Fruit fly (Drosophila melanogaster) whole organism, prepupa: ENCODE results near the gene Mst89B.

ENCODE experiments used
- Blimp-1 ChIP-seq: fragments of 200-800 bp; sonication (Bioruptor generic); optimal IDR thresholded peaks from 3 replicates; lab custom pipeline; 2017; ENCODE audit warnings: missing biosample characterization, missing genetic modification characterization, mild to moderate bottlenecking, moderate library complexity, missing genetic modification reagents
- CG10669 ChIP-seq: fragments of 200-800 bp; sonication (Bioruptor generic); optimal IDR thresholded peaks from 3 replicates; lab custom pipeline; 2018; ENCODE audit warnings: missing biosample characterization, mild to moderate bottlenecking, missing genetic modification characterization, moderate library complexity
- CG11902 ChIP-seq: fragments of 200-800 bp; sonication (Bioruptor generic); optimal IDR thresholded peaks from 3 replicates; lab custom pipeline; 2016; ENCODE audit warnings: missing biosample characterization, missing genetic modification characterization
- CG15336 ChIP-seq: fragments of 200-800 bp; sonication (Bioruptor generic); IDR thresholded peaks from 2 replicates; pipeline ENCODE4 v1.3.6; 2022; ENCODE audit warnings: missing biosample characterization, missing genetic modification characterization
- CG16779 ChIP-seq: fragments of 200-800 bp; sonication (Bioruptor generic); optimal IDR thresholded peaks from 3 replicates; lab custom pipeline; 2017; ENCODE audit warnings: missing biosample characterization, mild to moderate bottlenecking, missing genetic modification characterization
- CG32006 ChIP-seq: fragments of 200-800 bp; sonication (Bioruptor generic); optimal IDR thresholded peaks from 3 replicates; lab custom pipeline; 2017; ENCODE audit warnings: missing biosample characterization, mild to moderate bottlenecking, missing genetic modification characterization
- CG34406 ChIP-seq: fragments of 200-800 bp; sonication (Bioruptor generic); optimal IDR thresholded peaks from 3 replicates; lab custom pipeline; 2016; ENCODE audit warnings: missing biosample characterization, missing genetic modification characterization
- CG4318 ChIP-seq: fragments of 200-800 bp; sonication (Bioruptor generic); optimal IDR thresholded peaks from 3 replicates; lab custom pipeline; 2017; ENCODE audit warnings: missing biosample characterization, mild to moderate bottlenecking, missing genetic modification characterization
- CG6276 ChIP-seq: fragments of 200-800 bp; sonication (Bioruptor generic); optimal IDR thresholded peaks from 2 replicates; lab custom pipeline; 2017; ENCODE audit warnings: missing biosample characterization, mild to moderate bottlenecking, missing genetic modification characterization
- CG6854 ChIP-seq: fragments of 200-800 bp; sonication (Bioruptor generic); optimal IDR thresholded peaks from 2 replicates; lab custom pipeline; 2017; ENCODE audit warnings: missing biosample characterization, mild to moderate bottlenecking, missing genetic modification characterization
- CG8119 ChIP-seq: fragments of 200-800 bp; sonication (Bioruptor generic); IDR thresholded peaks from 3 replicates; pipeline ENCODE4 v1.3.6; 2022; ENCODE audit warnings: missing biosample characterization, missing genetic modification characterization
- CG9139 ChIP-seq: fragments of 200-800 bp; sonication (Bioruptor generic); optimal IDR thresholded peaks from 3 replicates; lab custom pipeline; 2017; ENCODE audit warnings: missing biosample characterization, mild to moderate bottlenecking, missing genetic modification characterization
- Eip75B ChIP-seq: fragments of 200-800 bp; sonication (Bioruptor generic); optimal IDR thresholded peaks from 3 replicates; lab custom pipeline; 2016; ENCODE audit warnings: missing biosample characterization, missing genetic modification characterization
- Eip78C ChIP-seq: fragments of 200-800 bp; sonication (Bioruptor generic); peaks from one replicate; lab custom pipeline; 2016; ENCODE audit warnings: missing biosample characterization, missing genetic modification characterization
- Eip93F ChIP-seq: fragments of 200-800 bp; sonication (Bioruptor generic); optimal IDR thresholded peaks from 2 replicates; lab custom pipeline; 2016; ENCODE audit warnings: missing biosample characterization, mild to moderate bottlenecking, missing genetic modification characterization
- Ets96B ChIP-seq: fragments of 200-800 bp; optimal IDR thresholded peaks from 2 replicates; lab custom pipeline; 2019; ENCODE audit warnings: missing biosample characterization, mild to moderate bottlenecking, missing genetic modification characterization, moderate library complexity
- Gug ChIP-seq: fragments of 200-800 bp; sonication (Bioruptor generic); IDR thresholded peaks from 2 replicates; pipeline ENCODE4 v1.3.6; 2022; ENCODE audit warnings: missing biosample characterization, missing genetic modification characterization
- Lpt ChIP-seq: fragments of 200-800 bp; sonication (Bioruptor generic); optimal IDR thresholded peaks from 3 replicates; lab custom pipeline; 2016; ENCODE audit warnings: missing biosample characterization, missing genetic modification characterization
- OdsH ChIP-seq: fragments of 200-800 bp; sonication (Bioruptor generic); optimal IDR thresholded peaks from 3 replicates; lab custom pipeline; 2016; ENCODE audit warnings: missing biosample characterization, missing genetic modification characterization
- Smox ChIP-seq: fragments of 200-800 bp; sonication (Bioruptor generic); optimal IDR thresholded peaks from 3 replicates; lab custom pipeline; 2016; ENCODE audit warnings: missing biosample characterization, missing genetic modification characterization
- Sox102F ChIP-seq: fragments of 200-800 bp; sonication (Bioruptor generic); optimal IDR thresholded peaks from 2 replicates; lab custom pipeline; 2016; ENCODE audit warnings: missing biosample characterization, mild to moderate bottlenecking, missing genetic modification characterization
- Sox14 ChIP-seq: fragments of 200-800 bp; sonication (Bioruptor generic); optimal IDR thresholded peaks from 3 replicates; lab custom pipeline; 2016; ENCODE audit warnings: missing biosample characterization, missing genetic modification characterization
- Sox15 ChIP-seq: fragments of 200-800 bp; sonication (Bioruptor generic); optimal IDR thresholded peaks from 3 replicates; lab custom pipeline; 2016; ENCODE audit warnings: missing biosample characterization, missing genetic modification characterization
- acj6 ChIP-seq: fragments of 200-800 bp; sonication (Bioruptor generic); optimal IDR thresholded peaks from 3 replicates; lab custom pipeline; 2016; ENCODE audit warnings: missing biosample characterization, missing genetic modification characterization
- cyc ChIP-seq: fragments of 200-800 bp; sonication (Bioruptor generic); optimal IDR thresholded peaks from 3 replicates; lab custom pipeline; 2016; ENCODE audit warnings: missing biosample characterization, missing genetic modification characterization
- dsx ChIP-seq: fragments of 200-800 bp; optimal IDR thresholded peaks from 3 replicates; lab custom pipeline; 2019; ENCODE audit warnings: missing biosample characterization, mild to moderate bottlenecking, missing genetic modification characterization, moderate library complexity; ENCODE audit not compliant: poor library complexity, severe bottlenecking
- esn ChIP-seq: fragments of 200-800 bp; sonication (Bioruptor generic); optimal IDR thresholded peaks from 2 replicates; lab custom pipeline; 2016; ENCODE audit warnings: missing biosample characterization, mild to moderate bottlenecking, missing genetic modification characterization, moderate library complexity
- fd59A ChIP-seq: fragments of 200-800 bp; sonication (Bioruptor generic); optimal IDR thresholded peaks from 2 replicates; lab custom pipeline; 2017; ENCODE audit warnings: missing biosample characterization, mild to moderate bottlenecking, missing genetic modification characterization, missing genetic modification reagents
- fd85E ChIP-seq: fragments of 200-800 bp; sonication (Bioruptor generic); optimal IDR thresholded peaks from 3 replicates; lab custom pipeline; 2016; ENCODE audit warnings: missing biosample characterization, missing genetic modification characterization
- lz ChIP-seq: fragments of 200-800 bp; sonication (Bioruptor generic); optimal IDR thresholded peaks from 3 replicates; lab custom pipeline; 2016; ENCODE audit warnings: missing biosample characterization, missing genetic modification characterization
- net ChIP-seq: fragments of 200-800 bp; sonication (Bioruptor generic); optimal IDR thresholded peaks from 3 replicates; lab custom pipeline; 2016; ENCODE audit warnings: missing biosample characterization, missing genetic modification characterization
- pdm3 ChIP-seq: fragments of 200-800 bp; sonication (Bioruptor generic); optimal IDR thresholded peaks from 3 replicates; lab custom pipeline; 2016; ENCODE audit warnings: missing biosample characterization, missing genetic modification characterization
- salr ChIP-seq, 2 experiments: fragments of 200-800 bp; sonication (Bioruptor generic); optimal IDR thresholded peaks; 3 replicates each; lab custom pipeline; 2016 to 2018; ENCODE audit warnings: missing biosample characterization in 2 of 2, missing genetic modification characterization in 2 of 2, mild to moderate bottlenecking in 1 of 2
- spab ChIP-seq: fragments of 200-800 bp; sonication (Bioruptor generic); optimal IDR thresholded peaks from 2 replicates; lab custom pipeline; 2017; ENCODE audit warnings: missing biosample characterization, mild to moderate bottlenecking, missing genetic modification characterization, missing genetic modification reagents
- ss ChIP-seq, 2 experiments: fragments of 200-800 bp; sonication (Bioruptor generic); optimal IDR thresholded peaks; 2 replicates in 1 of 2; 3 replicates in 1 of 2; lab custom pipeline; 2017 to 2018; ENCODE audit warnings: mild to moderate bottlenecking in 2 of 2, missing biosample characterization in 2 of 2, missing genetic modification characterization in 2 of 2, moderate library complexity in 1 of 2
- svp ChIP-seq: fragments of 200-800 bp; sonication (Bioruptor generic); peaks from one replicate; lab custom pipeline; 2016; ENCODE audit warnings: missing biosample characterization, missing genetic modification characterization
- vri ChIP-seq: fragments of 200-800 bp; sonication (Bioruptor generic); optimal IDR thresholded peaks from 3 replicates; lab custom pipeline; 2016; ENCODE audit warnings: missing biosample characterization, mild to moderate bottlenecking, missing genetic modification characterization

Gene Mst89B

DNA sequence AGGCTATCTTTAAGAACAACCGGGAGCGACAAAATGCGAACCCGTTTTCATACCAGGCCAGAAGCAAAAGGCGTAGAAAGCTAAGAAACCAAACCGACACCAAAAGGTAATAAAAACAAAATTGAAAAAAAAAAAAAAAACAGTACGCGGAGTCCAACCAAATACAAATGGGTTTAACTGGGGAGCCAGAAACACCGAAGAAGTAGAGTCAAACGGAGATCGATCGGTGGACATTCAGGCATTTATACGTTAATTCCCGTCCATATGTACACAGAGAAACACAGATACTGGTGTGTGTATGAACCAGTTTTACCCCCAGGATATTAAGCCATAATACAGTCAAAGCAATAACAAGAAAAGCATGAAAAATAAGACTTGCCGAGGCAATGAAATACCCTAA lies 20.4 kb downstream of the Mst89B start (continued):
- peak; percentile 8 for TF ChIP-seq spab (GFP tag; lab: Kevin White, UChicago)
- TF ChIP-seq CG9139 = peak; percentile 60
- TF ChIP-seq esn (GFP tag; lab: Kevin White, UChicago) = no peak
- no peak for TF ChIP-seq vri
- no peak for TF ChIP-seq Sox15 (GFP tag; lab: Kevin White, UChicago)
- no peak for TF ChIP-seq Eip75B (GFP tag; lab: Kevin White, UChicago)
- TF ChIP-seq CG11902 = no peak
- no peak for TF ChIP-seq lz (GFP tag; lab: Kevin White, UChicago)
- TF ChIP-seq CG16779 (tag; lab: Kevin White, UChicago) = no peak
- TF ChIP-seq OdsH = no peak
- TF ChIP-seq CG15336 (GFP tag; lab: Robert Waterston, UW) = 0 out of 2 replicates have a peak, but pooled peaks have one; percentile 8

DNA sequence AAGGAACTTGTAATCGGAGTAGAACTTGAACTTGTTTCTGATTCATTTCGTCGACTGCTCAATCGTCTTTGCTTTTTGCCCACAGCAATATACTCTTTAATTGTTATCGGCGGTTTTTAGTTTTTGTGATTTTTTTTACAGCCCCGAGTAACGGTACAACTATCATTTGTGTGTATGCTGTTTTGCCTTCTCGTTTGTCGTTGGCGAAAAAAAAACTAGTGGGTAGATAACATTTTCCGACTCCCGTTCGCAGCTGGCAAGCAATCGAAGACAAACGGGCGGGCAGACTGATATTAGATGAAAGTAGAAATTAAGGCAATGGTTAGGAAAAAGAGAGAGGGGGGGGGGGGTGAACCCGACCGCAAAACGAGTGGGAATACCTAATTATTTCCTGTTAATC lies 21.0 kb downstream of the Mst89B start:
- TF ChIP-seq CG6276 (GFP tag; lab: Kevin White, UChicago) (no peak), svp (GFP tag; lab: Kevin White, UChicago) (no peak), net (no peak), CG8119 (0 out of 3 replicates have a peak, but pooled peaks have one; percentile 18), CG6854 (no peak), Eip78C (GFP tag; lab: Kevin White, UChicago) (peak; percentile 14), cyc (no peak), salr (GFP tag; optimal IDR thresholded peaks at IDR 0.05; lab: Kevin White, UChicago) (no peak)
- TF ChIP-seq, all 60 proteins: peak for 2

DNA sequence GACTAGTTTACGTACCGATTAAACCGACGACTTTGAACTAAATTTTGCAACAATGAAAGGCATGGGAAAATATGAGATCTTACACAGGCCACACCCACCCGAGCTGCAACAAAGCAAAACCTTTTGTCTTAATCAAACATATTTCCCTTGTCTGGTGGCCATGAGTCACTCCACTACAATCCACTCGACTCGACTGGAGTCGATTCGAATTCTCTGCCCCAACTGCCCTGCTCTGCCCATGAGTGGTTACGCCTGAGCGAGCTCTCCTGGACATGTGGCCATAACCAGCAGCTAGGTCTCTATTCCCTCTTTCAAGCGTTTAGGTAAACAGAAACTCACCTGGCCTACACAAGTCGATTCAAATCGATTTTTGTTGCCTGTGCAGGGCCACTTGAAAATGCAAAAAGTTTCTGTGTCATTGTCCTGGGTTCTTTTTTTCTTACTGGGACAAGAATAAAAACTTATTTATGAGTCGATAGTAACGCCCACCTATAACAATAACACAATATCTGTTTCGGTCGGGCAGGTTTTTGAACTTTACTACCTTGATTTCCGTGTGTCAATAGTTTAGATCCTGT lies 22.0 kb downstream of the Mst89B start:
- TF ChIP-seq Lpt = no peak
- TF ChIP-seq dsx = peak; percentile 64
- TF ChIP-seq ss (GFP tag; optimal IDR thresholded peaks at IDR 0.05; lab: Kevin White, UChicago) = peak in 1 of 2 experiments; percentile 26
- no peak for TF ChIP-seq Eip93F (GFP tag; lab: Kevin White, UChicago)
- TF ChIP-seq vri = no peak
- TF ChIP-seq fd59A (GFP tag; lab: Kevin White, UChicago) = no peak
- peak; percentile 38 for TF ChIP-seq Eip78C (GFP tag; lab: Kevin White, UChicago)
- TF ChIP-seq CG10669 (GFP tag; lab: Kevin White, UChicago) = peak; percentile 12
- peak; percentile 56 for TF ChIP-seq Sox14 (GFP tag; lab: Kevin White, UChicago)

DNA sequence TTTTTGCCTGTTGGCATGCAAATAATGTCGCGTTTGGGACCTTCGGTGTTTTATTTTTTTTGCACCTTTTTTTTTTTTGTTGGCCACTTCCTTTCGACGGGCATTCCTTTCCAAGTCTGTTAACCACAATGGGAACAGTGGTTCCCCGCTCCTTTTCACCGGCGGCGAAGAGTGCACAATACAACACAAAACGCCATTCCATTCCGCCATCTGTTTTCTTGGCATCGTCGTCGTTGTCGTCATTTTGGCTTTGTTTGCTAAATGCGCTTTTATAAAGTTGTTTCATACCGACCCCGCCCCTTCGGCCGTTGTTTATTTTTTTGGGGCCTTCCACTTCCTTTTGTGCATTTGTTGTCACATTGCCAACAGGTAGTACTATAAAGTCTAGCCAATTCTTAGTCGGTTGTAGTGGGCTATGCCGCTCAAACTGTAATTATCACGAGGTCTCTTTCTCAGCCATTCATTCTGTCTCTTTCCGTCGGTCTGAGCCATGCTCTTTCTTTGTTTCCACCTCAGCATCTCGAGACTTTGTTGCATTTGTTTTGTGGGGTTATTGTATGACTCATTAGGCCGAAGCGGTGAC lies 23.5 kb downstream of the Mst89B start:
- TF ChIP-seq CG6276 (GFP tag; lab: Kevin White, UChicago) = no peak
- TF ChIP-seq Smox (GFP tag; lab: Kevin White, UChicago) = no peak
- TF ChIP-seq acj6 = no peak
- TF ChIP-seq CG34406 (GFP tag; lab: Kevin White, UChicago) = no peak
- TF ChIP-seq CG32006 (GFP tag; lab: Kevin White, UChicago) = no peak
- no peak for TF ChIP-seq Gug (GFP tag; lab: Robert Waterston, UW)
- no peak for TF ChIP-seq fd85E (GFP tag; lab: Kevin White, UChicago)
- TF ChIP-seq Sox102F (GFP tag; lab: Kevin White, UChicago) = no peak
- no peak for TF ChIP-seq spab (GFP tag; lab: Kevin White, UChicago)
- no peak for TF ChIP-seq pdm3 (GFP tag; lab: Kevin White, UChicago)
- TF ChIP-seq vri = peak; percentile 2
- TF ChIP-seq fd59A (GFP tag; lab: Kevin White, UChicago) = no peak
- TF ChIP-seq Sox14 (GFP tag; lab: Kevin White, UChicago) = peak; percentile 81
- TF ChIP-seq CG4318 (GFP tag; lab: Kevin White, UChicago) = no peak
- TF ChIP-seq Blimp-1 = no peak
- TF ChIP-seq CG6854 = no peak
- TF ChIP-seq dsx = no peak
- no peak for TF ChIP-seq CG11902
- peak; percentile 51 for TF ChIP-seq Eip78C (GFP tag; lab: Kevin White, UChicago)
- no peak for TF ChIP-seq Ets96B (tag; lab: Kevin White, UChicago)
- no peak for TF ChIP-seq Eip75B (GFP tag; lab: Kevin White, UChicago)
